Fruit fly (Drosophila melanogaster) whole organism, embryonic: ENCODE results near the gene CG10560.

ENCODE experiments used
- Ada2b ChIP-seq: fragments of 200-800 bp; sonication (Bioruptor generic); IDR thresholded peaks from 2 replicates; pipeline ENCODE4 v1.3.6; 2022; ENCODE audit warnings: missing biosample characterization, missing genetic modification characterization
- Bdp1 ChIP-seq: fragments of 200-800 bp; sonication (Bioruptor generic); optimal IDR thresholded peaks from 3 replicates; lab custom pipeline; 2016; ENCODE audit warnings: missing biosample characterization, missing genetic modification characterization
- CG10209 ChIP-seq: fragments of 200-800 bp; sonication (Bioruptor generic); optimal IDR thresholded peaks from 3 replicates; lab custom pipeline; 2017; ENCODE audit warnings: missing biosample characterization, mild to moderate bottlenecking, missing genetic modification characterization, missing genetic modification reagents
- CG10321 ChIP-seq: fragments of 200-800 bp; sonication (Bioruptor generic); IDR thresholded peaks from 2 replicates; pipeline ENCODE4 v1.3.6; 2022; ENCODE audit warnings: missing biosample characterization, missing genetic modification characterization
- CG10959 ChIP-seq: fragments of 200-800 bp; sonication (Bioruptor generic); IDR thresholded peaks from 2 replicates; pipeline ENCODE4 v1.3.6; 2022; ENCODE audit warnings: missing biosample characterization, missing genetic modification characterization
- CG12071 ChIP-seq: fragments of 200-800 bp; sonication (Bioruptor generic); optimal IDR thresholded peaks from 3 replicates; lab custom pipeline; 2018; ENCODE audit warnings: missing biosample characterization, mild to moderate bottlenecking, missing genetic modification characterization
- CG12104 ChIP-seq: fragments of 200-800 bp; sonication (Bioruptor generic); optimal IDR thresholded peaks from 3 replicates; lab custom pipeline; 2016; ENCODE audit warnings: missing biosample characterization, missing genetic modification characterization
- CG12236 ChIP-seq: fragments of 200-800 bp; sonication (Bioruptor generic); optimal IDR thresholded peaks from 2 replicates; lab custom pipeline; 2016; ENCODE audit warnings: missing biosample characterization, missing genetic modification characterization
- CG13296 ChIP-seq: fragments of 200-800 bp; sonication (Bioruptor generic); optimal IDR thresholded peaks from 3 replicates; lab custom pipeline; 2018; ENCODE audit warnings: missing biosample characterization, mild to moderate bottlenecking, missing genetic modification characterization
- CG14441 ChIP-seq: fragments of 200-800 bp; sonication (Bioruptor generic); IDR thresholded peaks from 2 replicates; pipeline ENCODE4 v1.3.6; 2022; ENCODE audit warnings: missing biosample characterization, missing genetic modification characterization
- CG14710 ChIP-seq: fragments of 200-800 bp; sonication (Bioruptor generic); optimal IDR thresholded peaks from 3 replicates; lab custom pipeline; 2019; ENCODE audit warnings: missing biosample characterization, mild to moderate bottlenecking, missing genetic modification characterization, moderate library complexity
- CG15011 ChIP-seq: fragments of 200-800 bp; sonication (Bioruptor generic); optimal IDR thresholded peaks from 3 replicates; lab custom pipeline; 2018; ENCODE audit warnings: missing biosample characterization, mild to moderate bottlenecking, missing genetic modification characterization
- CG15269 ChIP-seq: fragments of 200-800 bp; sonication (Bioruptor generic); optimal IDR thresholded peaks from 2 replicates; lab custom pipeline; 2018; ENCODE audit warnings: missing biosample characterization, mild to moderate bottlenecking, missing genetic modification characterization, moderate library complexity
- CG17361 ChIP-seq: fragments of 200-800 bp; sonication (Bioruptor generic); IDR thresholded peaks from 3 replicates; pipeline ENCODE4 v1.3.6; 2022; ENCODE audit warnings: missing biosample characterization, missing genetic modification characterization
- CG2116 ChIP-seq: fragments of 200-800 bp; sonication (Bioruptor generic); optimal IDR thresholded peaks from 3 replicates; lab custom pipeline; 2018; ENCODE audit warnings: missing biosample characterization, mild to moderate bottlenecking, missing genetic modification characterization
- CG3163 ChIP-seq: fragments of 200-800 bp; sonication (Bioruptor generic); optimal IDR thresholded peaks from 3 replicates; lab custom pipeline; 2016; ENCODE audit warnings: missing biosample characterization, missing genetic modification characterization
- CG33213 ChIP-seq: fragments of 200-800 bp; sonication (Bioruptor generic); optimal IDR thresholded peaks from 3 replicates; lab custom pipeline; 2016; ENCODE audit warnings: missing biosample characterization, missing genetic modification characterization
- CG43689 ChIP-seq: fragments of 200-800 bp; sonication (Bioruptor generic); IDR thresholded peaks from 2 replicates; pipeline ENCODE4 v1.3.6; 2022; ENCODE audit warnings: missing biosample characterization, missing genetic modification characterization
- CG5245 ChIP-seq: fragments of 200-800 bp; sonication (Bioruptor generic); optimal IDR thresholded peaks from 3 replicates; lab custom pipeline; 2016; ENCODE audit warnings: missing biosample characterization, missing genetic modification characterization
- CG7357 ChIP-seq: fragments of 200-800 bp; sonication (Bioruptor generic); IDR thresholded peaks from 3 replicates; pipeline ENCODE4 v1.3.6; 2022; ENCODE audit warnings: missing biosample characterization, missing genetic modification characterization
- CG7963 ChIP-seq: fragments of 200-800 bp; sonication (Bioruptor generic); IDR thresholded peaks from 3 replicates; pipeline ENCODE4 v1.3.6; 2022; ENCODE audit warnings: missing biosample characterization, missing genetic modification characterization; ENCODE audit not compliant: partially characterized antibody
- CG8290 ChIP-seq, 3 experiments: fragments of 200-800 bp; sonication (Bioruptor generic); optimal IDR thresholded peaks; 2 replicates each; lab custom pipeline; 2016 to 2019; ENCODE audit warnings: missing biosample characterization in 3 of 3, missing genetic modification characterization in 3 of 3, mild to moderate bottlenecking in 2 of 3, moderate library complexity in 1 of 3
- CG9215 ChIP-seq: fragments of 200-800 bp; sonication (Bioruptor generic); IDR thresholded peaks from 2 replicates; pipeline ENCODE4 v1.3.6; 2022; ENCODE audit warnings: missing biosample characterization, missing genetic modification characterization
- Dip2 ChIP-seq: fragments of 200-800 bp; sonication (Bioruptor generic); IDR thresholded peaks from 2 replicates; pipeline ENCODE4 v1.3.6; 2022; ENCODE audit warnings: missing biosample characterization, missing genetic modification characterization
- GATAe ChIP-seq: fragments of 200-800 bp; sonication (Bioruptor generic); conservative IDR thresholded peaks from 2 replicates; pipeline ENCODE4 v1.3.6; 2022; ENCODE audit warnings: missing biosample characterization, missing genetic modification characterization
- Jarid2 ChIP-seq: fragments of 200-800 bp; sonication (Bioruptor generic); optimal IDR thresholded peaks from 3 replicates; lab custom pipeline; 2017; ENCODE audit warnings: mild to moderate bottlenecking, missing biosample characterization, missing genetic modification reagents, missing genetic modification characterization
- Kr ChIP-seq: fragments of 200-800 bp; sonication (Bioruptor generic); optimal IDR thresholded peaks from 2 replicates; lab custom pipeline; 2017; ENCODE audit warnings: missing biosample characterization, mild to moderate bottlenecking, missing genetic modification characterization
- Med ChIP-seq: fragments of 200-800 bp; sonication (Bioruptor generic); peaks from one replicate; lab custom pipeline; 2016; ENCODE audit warnings: missing biosample characterization, missing genetic modification characterization, mild to moderate bottlenecking, inconsistent platforms, moderate library complexity
- NC2β ChIP-seq: fragments of 200-800 bp; sonication (Bioruptor generic); optimal IDR thresholded peaks from 2 replicates; lab custom pipeline; 2016; ENCODE audit warnings: missing biosample characterization, missing genetic modification characterization
- NK7.1 ChIP-seq: fragments of 200-800 bp; sonication (Bioruptor generic); optimal IDR thresholded peaks from 3 replicates; lab custom pipeline; 2016; ENCODE audit warnings: missing biosample characterization, missing genetic modification characterization
- PHDP ChIP-seq: fragments of 200-800 bp; sonication (Bioruptor generic); optimal IDR thresholded peaks from 3 replicates; lab custom pipeline; 2018; ENCODE audit warnings: missing biosample characterization, mild to moderate bottlenecking, missing genetic modification characterization, moderate library complexity
- Ravus ChIP-seq: fragments of 200-800 bp; sonication (Bioruptor generic); IDR thresholded peaks from 2 replicates; pipeline ENCODE4 v1.3.6; 2022; ENCODE audit warnings: missing biosample characterization, missing genetic modification characterization
- Six4 ChIP-seq: fragments of 200-800 bp; sonication (Bioruptor generic); optimal IDR thresholded peaks from 2 replicates; lab custom pipeline; 2016; ENCODE audit warnings: missing biosample characterization, missing genetic modification characterization
- Sox100B ChIP-seq: fragments of 200-800 bp; sonication (Bioruptor generic); optimal IDR thresholded peaks from 3 replicates; lab custom pipeline; 2018; ENCODE audit warnings: missing biosample characterization, mild to moderate bottlenecking, missing genetic modification characterization
- Tbp ChIP-seq: fragments of >200 bp; optimal IDR thresholded peaks from 2 replicates; lab custom pipeline; 2018; ENCODE audit warnings: missing biosample characterization, missing genetic modification characterization
- Trl ChIP-seq, 3 experiments: fragments of >200 bp in 2 of 3; fragments of 200-800 bp in 1 of 3; sonication (Bioruptor generic) in 1 of 3; optimal IDR thresholded peaks; 2 replicates in 1 of 3; 3 replicates in 2 of 3; lab custom pipeline; 2016 to 2017; ENCODE audit warnings: missing biosample characterization in 1 of 3, missing genetic modification characterization in 1 of 3
- bcd ChIP-seq: fragments of 200-800 bp; sonication (Bioruptor generic); optimal IDR thresholded peaks from 2 replicates; lab custom pipeline; 2017; ENCODE audit warnings: missing biosample characterization, mild to moderate bottlenecking, missing genetic modification characterization
- chinmo ChIP-seq: fragments of 200-800 bp; sonication (Bioruptor generic); IDR thresholded peaks from 4 replicates; pipeline ENCODE4 v1.3.6; 2022; ENCODE audit warnings: missing biosample characterization, missing genetic modification characterization; ENCODE audit not compliant: partially characterized antibody
- exex ChIP-seq: fragments of 200-800 bp; sonication (Bioruptor generic); optimal IDR thresholded peaks from 4 replicates; lab custom pipeline; 2018; ENCODE audit warnings: missing biosample characterization, mild to moderate bottlenecking, missing genetic modification characterization, moderate library complexity
- gce ChIP-seq: fragments of 200-800 bp; sonication (Bioruptor generic); IDR thresholded peaks from 3 replicates; pipeline ENCODE4 v1.3.6; 2022; ENCODE audit warnings: missing biosample characterization, missing genetic modification characterization
- gcm ChIP-seq: fragments of 200-800 bp; sonication (Bioruptor generic); optimal IDR thresholded peaks from 2 replicates; lab custom pipeline; 2019; ENCODE audit warnings: missing biosample characterization, mild to moderate bottlenecking, missing genetic modification characterization, moderate library complexity
- gcm2 ChIP-seq: fragments of 200-800 bp; sonication (Bioruptor generic); optimal IDR thresholded peaks from 2 replicates; lab custom pipeline; 2016; ENCODE audit warnings: missing biosample characterization, missing genetic modification characterization
- grn ChIP-seq: fragments of 200-800 bp; sonication (Bioruptor generic); optimal IDR thresholded peaks from 3 replicates; lab custom pipeline; 2017; ENCODE audit warnings: missing biosample characterization, missing genetic modification characterization
- gsb-n ChIP-seq: fragments of 200-800 bp; sonication (Bioruptor generic); optimal IDR thresholded peaks from 3 replicates; lab custom pipeline; 2018; ENCODE audit warnings: missing biosample characterization, mild to moderate bottlenecking, missing genetic modification characterization
- gt ChIP-seq: fragments of 200-800 bp; sonication (Bioruptor generic); IDR thresholded peaks from 2 replicates; pipeline ENCODE4 v1.3.6; 2022; ENCODE audit warnings: missing biosample characterization, missing genetic modification characterization
- nau ChIP-seq: fragments of 200-800 bp; sonication (Bioruptor generic); optimal IDR thresholded peaks from 3 replicates; lab custom pipeline; 2017; ENCODE audit warnings: missing biosample characterization, mild to moderate bottlenecking, missing genetic modification characterization, missing genetic modification reagents
- pros ChIP-seq: fragments of 200-800 bp; sonication (Bioruptor generic); optimal IDR thresholded peaks from 3 replicates; lab custom pipeline; 2019; ENCODE audit warnings: missing biosample characterization, mild to moderate bottlenecking, missing genetic modification characterization, moderate library complexity
- sens ChIP-seq: fragments of 200-800 bp; sonication (Bioruptor generic); peaks from one replicate; lab custom pipeline; 2016; ENCODE audit warnings: missing biosample characterization, missing genetic modification characterization
- sens-2 ChIP-seq: fragments of 200-800 bp; sonication (Bioruptor generic); IDR thresholded peaks from 2 replicates; pipeline ENCODE4 v1.3.6; 2022; ENCODE audit warnings: missing biosample characterization, missing genetic modification characterization
- sug ChIP-seq: fragments of 200-800 bp; optimal IDR thresholded peaks from 2 replicates; lab custom pipeline; 2019; ENCODE audit warnings: missing biosample characterization, mild to moderate bottlenecking, missing genetic modification characterization, moderate library complexity
- yki ChIP-seq: fragments of >200 bp; optimal IDR thresholded peaks from 3 replicates; lab custom pipeline; 2018

CG10560 gene

dm6 chr3R:25320898-25321297 lies 997 bp upstream of the CG10560 start (continued):
- TF ChIP-seq grn (GFP tag; lab: Kevin White, UChicago) (peak; percentile 69), CG14710 (tag; lab: Kevin White, UChicago) (no peak), CG33213 (no peak), gce (no peak), CG15011 (no peak), exex (tag; lab: Kevin White, UChicago) (peak; percentile 84), Jarid2 (GFP tag; lab: Kevin White, UChicago) (no peak), Sox100B (GFP tag; lab: Kevin White, UChicago) (no peak), CG10209 (GFP tag; lab: Kevin White, UChicago) (no peak), GATAe (0 out of 2 replicates have a peak, but pooled peaks have one; percentile 40), CG14441 (no peak), Tbp (GFP tag; lab: Kevin White, UChicago) (no peak), sug (tag; lab: Kevin White, UChicago) (peak; percentile 86), CG7963 (GFP tag; lab: Robert Waterston, UW) (no peak)

DNA sequence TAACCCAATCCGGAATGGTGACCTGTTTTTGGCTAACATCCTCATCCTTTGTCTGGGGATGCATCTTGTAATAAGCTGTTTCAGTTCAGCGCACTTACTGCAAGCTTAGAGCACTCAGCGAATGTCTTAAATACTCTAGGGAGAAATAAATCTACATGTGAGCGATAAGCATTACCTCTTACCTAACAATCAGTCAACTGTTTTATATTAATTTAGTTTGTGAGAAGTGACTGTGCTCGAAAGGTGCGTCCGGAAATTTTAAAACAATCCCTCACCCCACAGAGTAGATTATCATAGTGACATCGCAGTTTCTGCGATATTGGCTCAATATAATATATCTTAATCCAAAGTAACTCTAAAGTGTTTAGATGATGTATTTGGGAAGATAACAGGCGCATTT lies 1.9 kb downstream of the CG10560 start, which contains the start of gene CG10553:
Gene CG10553, minus strand, starts transcription at position 101 of the 400 bp plus-strand sequence.
- no peak for TF ChIP-seq CG43689 (GFP tag; lab: Robert Waterston, UW)
- TF ChIP-seq CG10959 (GFP tag; lab: Robert Waterston, UW) = no peak
- TF ChIP-seq CG13296 (GFP tag; lab: Kevin White, UChicago) = no peak
- no peak for TF ChIP-seq Six4 (GFP tag; lab: Kevin White, UChicago)
- TF ChIP-seq Ada2b (GFP tag; lab: Robert Waterston, UW) = no peak
- no peak for TF ChIP-seq CG17361 (GFP tag; lab: Robert Waterston, UW)
- no peak for TF ChIP-seq CG10321 (GFP tag; lab: Robert Waterston, UW)
- TF ChIP-seq NC2β = no peak
- no peak for TF ChIP-seq bcd (GFP tag; lab: Kevin White, UChicago)
- TF ChIP-seq gcm = no peak
- TF ChIP-seq nau (GFP tag; lab: Kevin White, UChicago) = no peak
- no peak for TF ChIP-seq CG7357 (GFP tag; lab: Robert Waterston, UW)
- TF ChIP-seq Dip2 (GFP tag; lab: Robert Waterston, UW) = no peak
- TF ChIP-seq NK7.1 (GFP tag; lab: Kevin White, UChicago) = no peak
- TF ChIP-seq Ravus (GFP tag; lab: Robert Waterston, UW) = no peak
- no peak for TF ChIP-seq gsb-n (tag; lab: Kevin White, UChicago)
- no peak for TF ChIP-seq gcm2 (GFP tag; lab: Kevin White, UChicago)
- TF ChIP-seq Bdp1 (GFP tag; lab: Kevin White, UChicago) = no peak
- TF ChIP-seq CG5245 (GFP tag; lab: Kevin White, UChicago) = no peak

DNA sequence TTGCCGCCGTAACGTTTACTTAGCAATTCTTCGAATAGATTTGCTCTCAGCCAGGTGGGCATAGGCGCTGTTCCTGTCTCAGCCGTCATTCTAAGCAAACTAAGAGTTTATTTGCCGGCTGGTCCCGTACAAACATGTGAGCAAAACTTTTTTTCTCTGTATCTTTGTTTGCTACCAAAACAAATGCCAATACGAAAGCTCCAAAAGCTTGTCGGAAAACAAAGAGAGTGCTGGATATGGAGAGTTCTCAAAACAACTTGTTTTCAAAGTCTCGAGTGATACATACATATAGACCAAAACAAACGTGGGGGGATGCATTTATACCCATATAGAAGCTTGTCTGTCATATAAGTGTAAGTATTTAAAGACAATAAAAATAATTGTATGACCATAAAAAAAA lies 3.9 kb downstream of the CG10560 start, which contains the start of gene CG10559:
Gene CG10559, minus strand, starts transcription at position 101 of the 400 bp plus-strand sequence.
- TF ChIP-seq pros (GFP tag; lab: Kevin White, UChicago) (no peak), CG15269 (tag; lab: Kevin White, UChicago) (no peak), CG12236 (GFP tag; lab: Kevin White, UChicago) (no peak), CG9215 (GFP tag; lab: Robert Waterston, UW) (no peak), CG8290 (GFP tag; optimal IDR thresholded peaks at IDR 0.05; lab: Kevin White, UChicago) (no peak), CG8290 (tag; optimal IDR thresholded peaks at IDR 0.05; lab: Kevin White, UChicago) (peak in 1 of 2 experiments; percentile 13), gt (GFP tag; lab: Robert Waterston, UW) (no peak), chinmo (GFP tag; lab: Robert Waterston, UW) (0 out of 4 replicates have a peak, but pooled peaks have one; percentile 24), Kr (GFP tag; lab: Kevin White, UChicago) (no peak), Med (GFP tag; lab: Kevin White, UChicago) (peak; percentile 42), PHDP (tag; lab: Kevin White, UChicago) (peak; percentile 1), sens-2 (GFP tag; lab: Robert Waterston, UW) (no peak), sens (GFP tag; lab: Kevin White, UChicago) (peak; percentile 18), yki (lab: Kevin White, UChicago) (no peak), CG2116 (GFP tag; lab: Kevin White, UChicago) (no peak), CG12104 (GFP tag; lab: Kevin White, UChicago) (no peak), CG3163 (GFP tag; lab: Kevin White, UChicago) (peak; percentile 44), CG12071 (GFP tag; lab: Kevin White, UChicago) (no peak), Trl (optimal IDR thresholded peaks at IDR 0.05; lab: Kevin White, UChicago) (peak in 1 of 2 experiments; percentile 18), Trl (GFP tag; optimal IDR thresholded peaks at IDR 0.05; lab: Kevin White, UChicago) (no peak)
